Fruit fly (Drosophila melanogaster): Measurements from ENCODE around the gene Axs.

The Axs gene

DNA sequence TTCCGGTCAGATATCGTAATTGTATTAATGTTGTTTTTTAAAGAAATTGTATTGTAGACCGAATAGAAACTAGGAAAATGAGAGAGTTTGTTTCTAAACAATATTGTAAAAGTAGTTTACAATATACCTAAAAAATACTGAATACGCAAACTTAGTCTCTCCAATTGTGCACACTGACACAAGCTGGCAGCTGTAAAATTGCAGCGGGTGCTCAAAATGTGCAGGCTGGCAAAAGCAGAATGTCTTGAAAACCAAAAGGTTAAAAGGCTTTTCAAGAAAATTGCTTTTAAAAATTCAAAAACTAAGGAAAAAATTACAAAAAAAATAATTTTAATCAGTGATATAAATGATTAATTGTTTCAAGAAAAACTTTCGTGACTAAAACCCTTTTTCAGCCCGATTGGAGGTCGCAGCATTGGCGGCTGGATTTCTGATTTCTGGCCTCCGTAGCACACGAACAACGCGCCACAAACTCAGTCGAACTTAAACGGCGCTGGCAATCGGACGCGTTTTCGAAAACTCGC, 12.0 kb upstream of the Axs start, which contains the start of gene CG4678 (continued):
- no peak for TF ChIP-seq CG34376 (GFP tag; optimal IDR thresholded peaks at IDR 0.05)
- TF ChIP-seq CG10209 (GFP tag; optimal IDR thresholded peaks at IDR 0.05): no peak
- peak; percentile 43 for TF ChIP-seq Lhr (GFP tag; optimal IDR thresholded peaks at IDR 0.05)
- TF ChIP-seq Camta (GFP tag; optimal IDR thresholded peaks at IDR 0.05): no peak
- peak; percentile 72 for TF ChIP-seq gfzf (GFP tag; optimal IDR thresholded peaks at IDR 0.05)
- peak; percentile 31; the same call in 1 of the 2 replicates for TF ChIP-seq ssp (GFP tag; IDR thresholded peaks at IDR 0.05)
- no peak for TF ChIP-seq CG5953 (GFP tag; IDR thresholded peaks at IDR 0.05)
- TF ChIP-seq C15 (GFP tag; IDR thresholded peaks at IDR 0.05): no peak
- no peak for TF ChIP-seq CG10321 (GFP tag; IDR thresholded peaks at IDR 0.05)
- no peak for TF ChIP-seq CG2678 (tag; optimal IDR thresholded peaks at IDR 0.05)
- TF ChIP-seq Vsx1 (GFP tag; optimal IDR thresholded peaks at IDR 0.05): no peak
- TF ChIP-seq Hmx (GFP tag; optimal IDR thresholded peaks at IDR 0.05): no peak
- no peak for TF ChIP-seq CG31365 (tag; optimal IDR thresholded peaks at IDR 0.05)
- peak; percentile 89 for TF ChIP-seq E2f2 (GFP tag; IDR thresholded peaks at IDR 0.05)
- peak; percentile 52; the same call in 2 of the 3 replicates for TF ChIP-seq Opbp (GFP tag; IDR thresholded peaks at IDR 0.05; ENCODE audit: partially characterized antibody)
- no peak for TF ChIP-seq CG16863 (GFP tag; optimal IDR thresholded peaks at IDR 0.05)
- no peak for TF ChIP-seq h (optimal IDR thresholded peaks at IDR 0.05)
- no peak for TF ChIP-seq CG7357 (GFP tag; IDR thresholded peaks at IDR 0.05)
- peak; percentile 51 for TF ChIP-seq CG11504 (tag; optimal IDR thresholded peaks at IDR 0.05)
- no peak for TF ChIP-seq pros (GFP tag; optimal IDR thresholded peaks at IDR 0.05)
- peak; percentile 36 for TF ChIP-seq CG12659 (GFP tag; optimal IDR thresholded peaks at IDR 0.05)
- TF ChIP-seq CG9932 (GFP tag; IDR thresholded peaks at IDR 0.05): 0 out of 2 replicates have a peak, but pooled peaks have one; percentile 12
- no peak for TF ChIP-seq CG8290 (GFP tag; optimal IDR thresholded peaks at IDR 0.05)
- TF ChIP-seq CG8290 (tag; optimal IDR thresholded peaks at IDR 0.05): peak in 1 of 2 experiments; percentile 3
- peak; percentile 43 for TF ChIP-seq HmgD (GFP tag; optimal IDR thresholded peaks at IDR 0.05)
- no peak for TF ChIP-seq CG17912 (GFP tag; optimal IDR thresholded peaks at IDR 0.05)
- peak; percentile 90 for TF ChIP-seq stwl (tag; optimal IDR thresholded peaks at IDR 0.05)
- peak; percentile 42 for TF ChIP-seq CoRest (tag; optimal IDR thresholded peaks at IDR 0.05)
- TF ChIP-seq sim (GFP tag; IDR thresholded peaks at IDR 0.05): no peak
- TF ChIP-seq al (GFP tag; IDR thresholded peaks at IDR 0.05): no peak
- no peak for TF ChIP-seq Fer1 (GFP tag; optimal IDR thresholded peaks at IDR 0.05)
- TF ChIP-seq CG15514 (GFP tag; optimal IDR thresholded peaks at IDR 0.05): peak; percentile 24
- TF ChIP-seq trem (tag; optimal IDR thresholded peaks at IDR 0.05): peak; percentile 17
- peak; percentile 32; the same call in 1 of the 2 replicates for TF ChIP-seq amos (GFP tag; IDR thresholded peaks at IDR 0.05; ENCODE audit: partially characterized antibody)
- TF ChIP-seq Myb (GFP tag; optimal IDR thresholded peaks at IDR 0.05): peak; percentile 52
- no peak for TF ChIP-seq D (optimal IDR thresholded peaks at IDR 0.05)
- TF ChIP-seq D (GFP tag; optimal IDR thresholded peaks at IDR 0.05): no peak
- no peak for TF ChIP-seq hbn (GFP tag; IDR thresholded peaks at IDR 0.05; ENCODE audit: partially characterized antibody)
- peak; percentile 58 for TF ChIP-seq CG33213 (GFP tag; optimal IDR thresholded peaks at IDR 0.05)
- no peak for TF ChIP-seq peb (GFP tag; IDR thresholded peaks at IDR 0.05)
- no peak for TF ChIP-seq Taf1 (GFP tag; IDR thresholded peaks at IDR 0.05)
- TF ChIP-seq D19A (tag; optimal IDR thresholded peaks at IDR 0.05): no peak
- no peak for TF ChIP-seq CG11247 (GFP tag; IDR thresholded peaks at IDR 0.05)
- peak; percentile 0 for TF ChIP-seq ewg (GFP tag; optimal IDR thresholded peaks at IDR 0.05)
- TF ChIP-seq ara (GFP tag; IDR thresholded peaks at IDR 0.05): no peak
- no peak for TF ChIP-seq zen2 (GFP tag; IDR thresholded peaks at IDR 0.05; ENCODE audit: partially characterized antibody)
- TF ChIP-seq E2f1 (GFP tag; IDR thresholded peaks at IDR 0.05): no peak
- no peak for TF ChIP-seq pita (GFP tag; optimal IDR thresholded peaks at IDR 0.05)
- peak; percentile 99 for TF ChIP-seq CG18011 (GFP tag; optimal IDR thresholded peaks at IDR 0.05)
- TF ChIP-seq gcm (GFP tag; optimal IDR thresholded peaks at IDR 0.05): no peak
- no peak for TF ChIP-seq yki (optimal IDR thresholded peaks at IDR 0.05)
- no peak for TF ChIP-seq CG4707 (GFP tag; optimal IDR thresholded peaks at IDR 0.05)

All from whole organism, embryonic.